Worm (Caenorhabditis elegans) whole organism, young adult: Measurements from ENCODE around the gene nas-9.

ENCODE experiments used
- B0019.2 ChIP-seq: fragments of 200-800 bp; sonication (Bioruptor generic); conservative IDR thresholded peaks from 2 replicates; pipeline ENCODE4 v1.3.6; 2022; ENCODE audit warnings: missing genetic modification reagents, missing genetic modification characterization, missing compliant biosample characterization
- C06A6.2 ChIP-seq: fragments of 200-800 bp; sonication (Bioruptor generic); conservative IDR thresholded peaks from 2 replicates; pipeline ENCODE4 v1.3.6; 2022; ENCODE audit warnings: missing genetic modification characterization, missing compliant biosample characterization
- C17E4.6 ChIP-seq: fragments of 200-800 bp; sonication (Bioruptor generic); IDR thresholded peaks from 2 replicates; pipeline ENCODE4 v1.3.6; 2022; ENCODE audit warnings: missing genetic modification reagents, missing genetic modification characterization, missing compliant biosample characterization
- F22D6.2 ChIP-seq: sonication (generic microtip); optimal IDR thresholded peaks from 2 replicates; lab custom pipeline; 2016; ENCODE audit warnings: mild to moderate bottlenecking, missing genetic modification characterization, missing compliant biosample characterization
- F23B12.7 ChIP-seq: sonication (generic microtip); optimal IDR thresholded peaks from 2 replicates; lab custom pipeline; 2017; ENCODE audit warnings: missing genetic modification characterization, mild to moderate bottlenecking, missing compliant biosample characterization, antibody characterized with exemption, moderate library complexity; ENCODE audit not compliant: insufficient read depth
- F49E8.2 ChIP-seq: sonication (generic microtip); optimal IDR thresholded peaks from 3 replicates; lab custom pipeline; 2017; ENCODE audit warnings: missing genetic modification characterization, mild to moderate bottlenecking, missing compliant biosample characterization, antibody characterized with exemption, moderate library complexity; ENCODE audit not compliant: insufficient read depth
- F57C9.4 ChIP-seq: sonication (generic microtip); optimal IDR thresholded peaks from 2 replicates; lab custom pipeline; 2017; ENCODE audit warnings: mild to moderate bottlenecking, missing genetic modification characterization, missing compliant biosample characterization
- T26A5.8 ChIP-seq: sonication (generic microtip); optimal IDR thresholded peaks from 2 replicates; lab custom pipeline; 2016; ENCODE audit warnings: missing genetic modification characterization, missing compliant biosample characterization
- Y53G8AR.9 ChIP-seq: fragments of 200-800 bp; sonication (Bioruptor generic); conservative IDR thresholded peaks from 2 replicates; pipeline ENCODE4 v1.3.6; 2022; ENCODE audit warnings: missing genetic modification reagents, missing genetic modification characterization, missing compliant biosample characterization
- Y95B8A.8 ChIP-seq: fragments of 200-800 bp; sonication (Bioruptor generic); IDR thresholded peaks from 2 replicates; pipeline ENCODE4 v1.3.6; 2022; ENCODE audit warnings: missing genetic modification reagents, missing genetic modification characterization, missing compliant biosample characterization
- ZK185.1 ChIP-seq: sonication (generic microtip); optimal IDR thresholded peaks from 2 replicates; lab custom pipeline; 2016; ENCODE audit warnings: mild to moderate bottlenecking, missing genetic modification characterization, missing compliant biosample characterization; ENCODE audit not compliant: poor library complexity, severe bottlenecking
- akir-1 ChIP-seq: fragments of 200-800 bp; sonication (Bioruptor generic); optimal IDR thresholded peaks from 2 replicates; lab custom pipeline; 2018; ENCODE audit warnings: mild to moderate bottlenecking, missing genetic modification characterization, moderate library complexity, missing compliant biosample characterization
- aptf-3 ChIP-seq: fragments of 200-800 bp; sonication (Bioruptor generic); IDR thresholded peaks from 2 replicates; pipeline ENCODE4 v1.3.6; 2022; ENCODE audit warnings: missing genetic modification characterization, missing compliant biosample characterization
- attf-3 ChIP-seq: fragments of 200-800 bp; sonication (Bioruptor generic); conservative IDR thresholded peaks from 2 replicates; pipeline ENCODE4 v1.3.6; 2022; ENCODE audit warnings: missing genetic modification reagents, missing genetic modification characterization, missing compliant biosample characterization
- attf-5 ChIP-seq: fragments of 200-800 bp; sonication (Bioruptor generic); optimal IDR thresholded peaks from 2 replicates; lab custom pipeline; 2018; ENCODE audit warnings: mild to moderate bottlenecking, missing genetic modification characterization, missing compliant biosample characterization
- bed-2 ChIP-seq: fragments of 200-800 bp; sonication (Bioruptor generic); IDR thresholded peaks from 2 replicates; pipeline ENCODE4 v1.3.6; 2022; ENCODE audit warnings: missing genetic modification reagents, missing genetic modification characterization, missing compliant biosample characterization
- ceh-100 ChIP-seq: fragments of 200-800 bp; sonication (Bioruptor generic); IDR thresholded peaks from 2 replicates; pipeline ENCODE4 v1.3.6; 2022; ENCODE audit warnings: missing genetic modification reagents, missing genetic modification characterization, missing compliant biosample characterization
- ceh-40 ChIP-seq: fragments of 200-800 bp; sonication (Bioruptor generic); IDR thresholded peaks from 2 replicates; pipeline ENCODE4 v1.3.6; 2022; ENCODE audit warnings: missing genetic modification characterization, missing compliant biosample characterization
- ceh-91 ChIP-seq: fragments of 200-800 bp; sonication (Bioruptor generic); IDR thresholded peaks from 2 replicates; pipeline ENCODE4 v1.3.6; 2022; ENCODE audit warnings: missing genetic modification reagents, missing genetic modification characterization, missing compliant biosample characterization
- chd-7 ChIP-seq: sonication (generic microtip); optimal IDR thresholded peaks from 2 replicates; lab custom pipeline; 2016; ENCODE audit warnings: mild to moderate bottlenecking, missing genetic modification characterization, moderate library complexity, missing compliant biosample characterization
- efl-1 ChIP-seq: fragments of 150-350 bp; optimal IDR thresholded peaks from 2 replicates; lab custom pipeline; 2014; ENCODE audit warnings: missing biosample characterization, missing genetic modification reagents, missing genetic modification characterization
- egl-18 ChIP-seq: fragments of 200-800 bp; sonication (Bioruptor generic); IDR thresholded peaks from 2 replicates; pipeline ENCODE4 v1.3.6; 2022; ENCODE audit warnings: missing genetic modification reagents, missing genetic modification characterization, missing compliant biosample characterization
- ets-4 ChIP-seq: fragments of 200-800 bp; sonication (Bioruptor generic); optimal IDR thresholded peaks from 2 replicates; lab custom pipeline; 2018; ENCODE audit warnings: mild to moderate bottlenecking, missing genetic modification characterization, missing compliant biosample characterization
- him-1 ChIP-seq: sonication (generic microtip); optimal IDR thresholded peaks from 2 replicates; lab custom pipeline; 2016; ENCODE audit warnings: missing genotype, missing genetic modification reagents, missing genetic modification characterization, missing compliant biosample characterization
- hmg-1.2 ChIP-seq: fragments of 200-800 bp; sonication (Bioruptor generic); IDR thresholded peaks from 2 replicates; pipeline ENCODE4 v1.3.6; 2022; ENCODE audit warnings: missing genetic modification reagents, missing genetic modification characterization, missing compliant biosample characterization
- let-526 ChIP-seq: fragments of 200-800 bp; sonication (Bioruptor generic); IDR thresholded peaks from 2 replicates; pipeline ENCODE4 v1.3.6; 2022; ENCODE audit warnings: missing genetic modification reagents, missing genetic modification characterization, missing compliant biosample characterization
- let-607 ChIP-seq, 2 experiments: fragments of 200-800 bp in 1 of 2; sonication (Bioruptor generic) in 1 of 2; sonication (generic microtip) in 1 of 2; optimal IDR thresholded peaks; 2 replicates each; lab custom pipeline; 2016 to 2018; ENCODE audit warnings: mild to moderate bottlenecking in 2 of 2, missing compliant biosample characterization in 2 of 2, missing genetic modification characterization in 2 of 2, moderate library complexity in 2 of 2, missing genotype in 1 of 2
- lin-26 ChIP-seq: fragments of 200-800 bp; sonication (Bioruptor generic); IDR thresholded peaks from 2 replicates; pipeline ENCODE4 v1.3.6; 2022; ENCODE audit warnings: missing genetic modification reagents, missing genetic modification characterization, missing compliant biosample characterization
- lin-35 ChIP-seq, 3 experiments: fragments of 150-350 bp in 2 of 3; sonication (generic microtip) in 1 of 3; optimal IDR thresholded peaks; 2 replicates each; lab custom pipeline; 2014 to 2018; ENCODE audit warnings: missing biosample characterization in 3 of 3, missing genetic modification characterization in 3 of 3, missing genetic modification reagents in 3 of 3
- lin-40 ChIP-seq: sonication (generic microtip); optimal IDR thresholded peaks from 2 replicates; lab custom pipeline; 2016; ENCODE audit warnings: missing genetic modification characterization, mild to moderate bottlenecking, missing compliant biosample characterization, missing genotype, missing genetic modification reagents
- madf-10 ChIP-seq: sonication (generic microtip); optimal IDR thresholded peaks from 2 replicates; lab custom pipeline; 2016; ENCODE audit warnings: mild to moderate bottlenecking, missing genetic modification characterization, missing compliant biosample characterization
- madf-3 ChIP-seq: fragments of 200-800 bp; sonication (Bioruptor generic); IDR thresholded peaks from 2 replicates; pipeline ENCODE4 v1.3.6; 2022; ENCODE audit warnings: missing genetic modification reagents, missing genetic modification characterization, missing compliant biosample characterization
- mxl-1 ChIP-seq: sonication (generic microtip); optimal IDR thresholded peaks from 2 replicates; lab custom pipeline; 2016; ENCODE audit warnings: missing genetic modification characterization, missing compliant biosample characterization
- nfyb-1 ChIP-seq: fragments of 200-800 bp; sonication (Bioruptor generic); IDR thresholded peaks from 2 replicates; pipeline ENCODE4 v1.3.6; 2022; ENCODE audit warnings: missing genetic modification reagents, missing genetic modification characterization, missing compliant biosample characterization
- nhr-27 ChIP-seq: fragments of 200-800 bp; sonication (Bioruptor generic); optimal IDR thresholded peaks from 2 replicates; lab custom pipeline; 2018; ENCODE audit warnings: mild to moderate bottlenecking, missing genetic modification characterization, moderate library complexity, missing compliant biosample characterization
- pha-4 ChIP-seq: fragments of 150-350 bp; sonication (generic microtip); optimal IDR thresholded peaks from 2 replicates; lab custom pipeline; 2014; ENCODE audit warnings: missing biosample characterization, missing genetic modification reagents, missing genetic modification characterization
- rec-8 ChIP-seq, 2 experiments: sonication (generic microtip); optimal IDR thresholded peaks; 2 replicates each; lab custom pipeline; 2016; ENCODE audit warnings: mild to moderate bottlenecking in 2 of 2, missing genetic modification characterization in 2 of 2, missing genetic modification reagents in 2 of 2, missing genotype in 2 of 2, missing biosample characterization in 1 of 2, missing compliant biosample characterization in 1 of 2, moderate library complexity in 1 of 2
- snpc-4 ChIP-seq, 5 experiments: fragments of 150-350 bp in 1 of 5; sonication (generic microtip) in 4 of 5; optimal IDR thresholded peaks; 2 replicates each; lab custom pipeline; 2014 to 2018; ENCODE audit warnings: missing genetic modification characterization in 5 of 5, missing biosample characterization in 3 of 5, antibody characterized with exemption in 2 of 5, mild to moderate bottlenecking in 2 of 5, missing compliant biosample characterization in 2 of 5, missing genotype in 2 of 5, moderate library complexity in 2 of 5, missing genetic modification reagents in 1 of 5
- somi-1 ChIP-seq: fragments of 200-800 bp; sonication (Bioruptor generic); optimal IDR thresholded peaks from 2 replicates; lab custom pipeline; 2018; ENCODE audit warnings: mild to moderate bottlenecking, missing genetic modification characterization, missing compliant biosample characterization
- tbp1 ChIP-seq: fragments of 200-800 bp; sonication (Bioruptor generic); optimal IDR thresholded peaks from 2 replicates; lab custom pipeline; 2018; ENCODE audit warnings: mild to moderate bottlenecking, missing genetic modification characterization, missing compliant biosample characterization
- tlf-1 ChIP-seq: fragments of 200-800 bp; sonication (Bioruptor generic); optimal IDR thresholded peaks from 2 replicates; lab custom pipeline; 2018; ENCODE audit warnings: mild to moderate bottlenecking, missing genetic modification characterization, missing compliant biosample characterization
- zim-3 ChIP-seq: sonication (generic microtip); optimal IDR thresholded peaks from 2 replicates; lab custom pipeline; 2017; ENCODE audit warnings: mild to moderate bottlenecking, missing genetic modification characterization, moderate library complexity, missing compliant biosample characterization
- ztf-25 ChIP-seq: fragments of 200-800 bp; sonication (Bioruptor generic); IDR thresholded peaks from 2 replicates; pipeline ENCODE4 v1.3.6; 2022; ENCODE audit warnings: missing genetic modification reagents, missing genetic modification characterization, missing compliant biosample characterization
- ztf-26 ChIP-seq: sonication (generic microtip); optimal IDR thresholded peaks from 2 replicates; lab custom pipeline; 2017; ENCODE audit warnings: missing genetic modification characterization, missing compliant biosample characterization
- ztf-28 ChIP-seq: fragments of 200-800 bp; sonication (Bioruptor generic); IDR thresholded peaks from 2 replicates; pipeline ENCODE4 v1.3.6; 2022; ENCODE audit warnings: missing genetic modification reagents, missing genetic modification characterization, missing compliant biosample characterization
- ztf-6 ChIP-seq: fragments of 200-800 bp; sonication (Bioruptor generic); IDR thresholded peaks from 2 replicates; pipeline ENCODE4 v1.3.6; 2022; ENCODE audit warnings: missing genetic modification reagents, missing genetic modification characterization, missing compliant biosample characterization

nas-9 gene

DNA sequence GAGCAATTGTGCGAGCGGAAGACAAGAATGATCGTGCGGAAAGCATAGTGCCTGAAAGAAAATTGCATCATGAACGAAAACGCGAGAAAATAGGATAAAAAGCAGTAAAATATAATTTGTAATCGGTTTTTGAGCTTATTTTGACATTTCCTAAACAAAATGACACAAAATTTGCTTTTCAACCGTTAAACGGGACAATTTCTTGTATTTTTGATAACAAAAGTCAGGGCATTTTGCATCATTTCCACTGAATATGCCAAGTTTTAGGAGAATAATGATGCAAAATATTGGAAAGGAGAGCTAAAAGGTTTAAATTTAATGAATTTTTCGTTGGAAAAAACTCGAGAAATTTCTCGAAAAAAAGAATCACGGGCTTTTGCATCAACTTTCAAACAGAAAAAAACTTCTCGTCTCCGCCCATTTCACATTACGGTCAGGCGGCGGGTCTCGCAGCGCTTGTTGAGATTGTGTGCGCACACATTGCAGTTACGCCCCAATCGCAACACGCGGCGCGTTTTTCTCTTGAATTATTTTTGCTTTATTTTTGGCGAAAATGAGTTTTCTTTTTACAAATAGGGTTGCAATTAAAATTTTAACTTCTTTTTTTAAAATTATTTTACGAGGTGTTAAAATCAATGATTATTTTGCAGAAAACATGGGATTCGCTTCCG lies 13.0 kb downstream of the nas-9 start, which contains the start of the genes hsp-6 and C37H5.5 (continued):
- peak; percentile 90 for TF ChIP-seq F23B12.7 (tag; lab: Kevin White, UChicago)
- no peak for TF ChIP-seq attf-3 (GFP tag; lab: Robert Waterston, UW)
- no peak for TF ChIP-seq ztf-28 (GFP tag; lab: Robert Waterston, UW)
- TF ChIP-seq T26A5.8: no peak
- no peak for TF ChIP-seq Y95B8A.8 (GFP tag; lab: Robert Waterston, UW)
- peak in 1 of 3 experiments; percentile 42 for TF ChIP-seq lin-35 (GFP tag; optimal IDR thresholded peaks at IDR 0.05; lab: Kevin White, UChicago)
- peak; percentile 67 for TF ChIP-seq tbp1 (GFP tag; lab: Kevin White, UChicago)
- TF ChIP-seq let-607 (tag; optimal IDR thresholded peaks at IDR 0.05; lab: Kevin White, UChicago): peak in 1 of 2 experiments; percentile 32
- peak; percentile 45 for TF ChIP-seq efl-1 (GFP tag; lab: Kevin White, UChicago)
- no peak for TF ChIP-seq madf-3 (GFP tag; lab: Robert Waterston, UW)
- no peak for TF ChIP-seq pha-4
- peak; percentile 75 for TF ChIP-seq attf-5 (GFP tag; lab: Kevin White, UChicago)
- TF ChIP-seq bed-2 (GFP tag; lab: Robert Waterston, UW): no peak
- 0 out of 2 replicates have a peak, but pooled peaks have one; percentile 30 for TF ChIP-seq ztf-6
- peak; percentile 81 for TF ChIP-seq nfyb-1 (GFP tag; lab: Robert Waterston, UW)
- TF ChIP-seq ztf-25 (GFP tag; lab: Robert Waterston, UW): no peak
- TF ChIP-seq Y53G8AR.9 (GFP tag; lab: Robert Waterston, UW): peak; percentile 82
- TF ChIP-seq B0019.2: no peak
- TF ChIP-seq ceh-100 (GFP tag; lab: Robert Waterston, UW): peak; percentile 79
- no peak for TF ChIP-seq chd-7 (tag; lab: Kevin White, UChicago)
- no peak for TF ChIP-seq ets-4
- TF ChIP-seq hmg-1.2 (GFP tag; lab: Robert Waterston, UW): peak; percentile 70
- no peak for TF ChIP-seq ceh-40
- no peak for TF ChIP-seq nhr-27 (tag; lab: Kevin White, UChicago)
- TF ChIP-seq let-526: 0 out of 2 replicates have a peak, but pooled peaks have one; percentile 52
- TF ChIP-seq C06A6.2: peak; percentile 68; the same call in 1 of the 2 replicates
- TF ChIP-seq lin-26: peak; percentile 64; the same call in 1 of the 2 replicates
- no peak for TF ChIP-seq F57C9.4 (tag; lab: Kevin White, UChicago)
- peak; percentile 38 for TF ChIP-seq ztf-26 (tag; lab: Kevin White, UChicago)
- TF ChIP-seq egl-18 (GFP tag; lab: Robert Waterston, UW): no peak
- peak; percentile 56 for TF ChIP-seq madf-10 (tag; lab: Kevin White, UChicago)
- TF ChIP-seq somi-1 (GFP tag; lab: Kevin White, UChicago): peak; percentile 56
- no peak for TF ChIP-seq mxl-1
- TF ChIP-seq F49E8.2 (tag; lab: Kevin White, UChicago): peak; percentile 69
- TF ChIP-seq zim-3 (tag; lab: Kevin White, UChicago): no peak
- TF ChIP-seq C17E4.6 (GFP tag; lab: Robert Waterston, UW): 0 out of 2 replicates have a peak, but pooled peaks have one; percentile 63
- TF ChIP-seq snpc-4 (GFP tag; optimal IDR thresholded peaks at IDR 0.05; lab: Kevin White, UChicago): peak; percentile 17
- TF ChIP-seq snpc-4 (tag; optimal IDR thresholded peaks at IDR 0.05; lab: Kevin White, UChicago): peak; percentile 50 to 70 (median 61)
- peak; percentile 89 for TF ChIP-seq tlf-1 (GFP tag; lab: Kevin White, UChicago)
- no peak for TF ChIP-seq aptf-3 (GFP tag; lab: Robert Waterston, UW)
- TF ChIP-seq rec-8 (tag; optimal IDR thresholded peaks at IDR 0.05; lab: Kevin White, UChicago): no peak
- TF ChIP-seq him-1 (tag; lab: Kevin White, UChicago): no peak
- TF ChIP-seq akir-1 (GFP tag; lab: Kevin White, UChicago): no peak
- peak; percentile 54 for TF ChIP-seq ZK185.1
- peak; percentile 69 for TF ChIP-seq lin-40 (tag; lab: Kevin White, UChicago)
- TF ChIP-seq F22D6.2 (tag; lab: Kevin White, UChicago): no peak
- peak; percentile 59; the same call in 1 of the 2 replicates for TF ChIP-seq ceh-91 (GFP tag; lab: Robert Waterston, UW)
